Fruit fly (Drosophila melanogaster): ENCODE results near the gene CG13110.

dm6 chr2L:9367340-9367739, 17.1 kb downstream of the CG13110 start, which contains the start of gene CG34181:
- TF ChIP-seq esn (GFP tag; optimal IDR thresholded peaks at IDR 0.05) = no peak
- no peak for TF ChIP-seq Gug (GFP tag; IDR thresholded peaks at IDR 0.05)
- TF ChIP-seq acj6 (GFP tag; optimal IDR thresholded peaks at IDR 0.05) = no peak
- no peak for TF ChIP-seq pdm3 (GFP tag; optimal IDR thresholded peaks at IDR 0.05)
- no peak for TF ChIP-seq CG6792 (GFP tag; optimal IDR thresholded peaks at IDR 0.05)
- TF ChIP-seq CG6854 (GFP tag; optimal IDR thresholded peaks at IDR 0.05) = no peak
